Fruit fly (Drosophila melanogaster): ENCODE measurements around the gene CecC.

Gene CecC

dm6 chr3R:30200091-30200698 is 16.1 kb upstream of the CecC start (continued):
- TF ChIP-seq Oli (tag; optimal IDR thresholded peaks at IDR 0.05) (peak; percentile 8), Ets65A (GFP tag) (no peak), CG33557 (GFP tag; optimal IDR thresholded peaks at IDR 0.05) (no peak), Bteb2 (GFP tag; optimal IDR thresholded peaks at IDR 0.05) (peak; percentile 21), toy (GFP tag; IDR thresholded peaks at IDR 0.05) (0 out of 2 replicates have a peak, but pooled peaks have one; percentile 33), Sry-δ (GFP tag; optimal IDR thresholded peaks at IDR 0.05) (no peak), CHES-1-like (GFP tag; optimal IDR thresholded peaks at IDR 0.05) (peak; percentile 15), slbo (GFP tag; IDR thresholded peaks at IDR 0.05) (peak; percentile 73), CG6791 (GFP tag; IDR thresholded peaks at IDR 0.05; ENCODE audit: partially characterized antibody) (no peak), disco-r (GFP tag; optimal IDR thresholded peaks at IDR 0.05) (no peak), ind (GFP tag; optimal IDR thresholded peaks at IDR 0.05) (peak; percentile 11), ci (GFP tag; IDR thresholded peaks at IDR 0.05) (0 out of 3 replicates have a peak, but pooled peaks have one; percentile 30), croc (GFP tag; conservative IDR thresholded peaks at IDR 0.05) (no peak), CG13296 (GFP tag; optimal IDR thresholded peaks at IDR 0.05) (peak; percentile 52), Hmr (GFP tag; optimal IDR thresholded peaks at IDR 0.05) (peak; percentile 54), ato (GFP tag; IDR thresholded peaks at IDR 0.05; ENCODE audit: partially characterized antibody) (no peak), CG7987 (GFP tag; optimal IDR thresholded peaks at IDR 0.05) (no peak), br (optimal IDR thresholded peaks at IDR 0.05) (no peak), Usf (GFP tag; optimal IDR thresholded peaks at IDR 0.05) (no peak), ssp (GFP tag; IDR thresholded peaks at IDR 0.05) (no peak), Sox102F (GFP tag; optimal IDR thresholded peaks at IDR 0.05) (peak; percentile 37), scrt (GFP tag; optimal IDR thresholded peaks at IDR 0.05) (no peak), Dip3 (GFP tag; optimal IDR thresholded peaks at IDR 0.05) (peak; percentile 27), chn (GFP tag; optimal IDR thresholded peaks at IDR 0.05) (no peak), Trl (optimal IDR thresholded peaks at IDR 0.05) (no peak), Trl (GFP tag; optimal IDR thresholded peaks at IDR 0.05) (peak; percentile 5), CG3281 (GFP tag; optimal IDR thresholded peaks at IDR 0.05) (peak; percentile 7), pum (GFP tag; optimal IDR thresholded peaks at IDR 0.05) (no peak), Fer2 (tag; optimal IDR thresholded peaks at IDR 0.05) (no peak), Oaz (GFP tag; IDR thresholded peaks at IDR 0.05) (no peak), ara (GFP tag; IDR thresholded peaks at IDR 0.05) (no peak), CG7271 (tag; optimal IDR thresholded peaks at IDR 0.05) (no peak), dati (GFP tag; IDR thresholded peaks at IDR 0.05) (no peak), wdn (GFP tag; IDR thresholded peaks at IDR 0.05) (0 out of 2 replicates have a peak, but pooled peaks have one; percentile 26), CG34422 (GFP tag; IDR thresholded peaks at IDR 0.05) (no peak), CG10209 (GFP tag; optimal IDR thresholded peaks at IDR 0.05) (peak; percentile 20), Hand (GFP tag; optimal IDR thresholded peaks at IDR 0.05) (no peak), zfh1 (GFP tag; IDR thresholded peaks at IDR 0.05) (peak; percentile 26; the same call in 1 of the 3 replicates), CG13123 (GFP tag; optimal IDR thresholded peaks at IDR 0.05) (no peak), CG10543 (GFP tag; optimal IDR thresholded peaks at IDR 0.05) (peak; percentile 52), mld (GFP tag; IDR thresholded peaks at IDR 0.05; ENCODE audit: partially characterized antibody) (no peak), CG17359 (tag; optimal IDR thresholded peaks at IDR 0.05) (peak; percentile 18), dysf (GFP tag; IDR thresholded peaks at IDR 0.05) (peak; percentile 64), her (GFP tag; optimal IDR thresholded peaks at IDR 0.05) (no peak), lilli (GFP tag; optimal IDR thresholded peaks at IDR 0.05) (peak; percentile 18), CG13624 (GFP tag; optimal IDR thresholded peaks at IDR 0.05) (peak; percentile 23), zf30C (GFP tag; optimal IDR thresholded peaks at IDR 0.05) (no peak), btn (GFP tag; optimal IDR thresholded peaks at IDR 0.05) (no peak), gfzf (GFP tag; optimal IDR thresholded peaks at IDR 0.05) (no peak), MESR4 (GFP tag; optimal IDR thresholded peaks at IDR 0.05) (no peak), phol (tag; optimal IDR thresholded peaks at IDR 0.05) (peak; percentile 11)

Data from whole organism, embryonic.